Worm (Caenorhabditis elegans): Measurements from ENCODE around the gene F53F4.7.

The F53F4.7 gene

DNA sequence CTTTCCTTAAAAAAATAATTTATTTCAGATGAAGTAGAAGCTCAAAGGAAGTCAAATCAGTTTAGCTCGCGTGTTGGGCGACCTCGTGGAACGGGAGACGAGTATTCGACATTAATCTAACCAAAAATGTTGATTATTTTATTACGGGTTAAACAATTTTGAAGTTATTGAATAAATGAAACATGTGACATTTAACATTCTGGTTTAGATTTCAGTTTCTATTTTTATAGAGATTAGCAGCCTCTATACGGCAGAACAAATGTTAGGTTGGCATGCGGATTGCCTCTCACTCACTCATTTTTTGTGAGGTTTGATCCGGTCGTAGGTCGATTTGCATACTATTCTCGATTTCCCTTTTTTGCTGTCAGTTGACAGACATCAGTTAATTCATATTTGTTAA lies 29.3 kb downstream of the F53F4.7 start, which contains the start of gene F53F4.1:
Gene F53F4.1 (plus strand): TSS at position 301 of the 400 bp plus-strand sequence.
- TF ChIP-seq elt-1 (tag; optimal IDR thresholded peaks at IDR 0.05; ENCODE audit: borderline replicate concordance, insufficient read depth) = no peak
- no peak for TF ChIP-seq ces-1 (GFP tag; optimal IDR thresholded peaks at IDR 0.05)
- TF ChIP-seq nhr-237 (tag; optimal IDR thresholded peaks at IDR 0.05) = no peak
- TF ChIP-seq ceh-83 (GFP tag; optimal IDR thresholded peaks at IDR 0.05) = no peak
- no peak for TF ChIP-seq mls-2 (tag; optimal IDR thresholded peaks at IDR 0.05)
- TF ChIP-seq nhr-2 (tag; optimal IDR thresholded peaks at IDR 0.05) = no peak
- TF ChIP-seq mab-5 (tag; optimal IDR thresholded peaks at IDR 0.05) = no peak
- no peak for TF ChIP-seq tbx-8 (GFP tag; optimal IDR thresholded peaks at IDR 0.05)
- TF ChIP-seq lsy-2 (tag; optimal IDR thresholded peaks at IDR 0.05) = no peak
- TF ChIP-seq unc-120 (tag; optimal IDR thresholded peaks at IDR 0.05; ENCODE audit: poor library complexity, severe bottlenecking) = no peak
- no peak for TF ChIP-seq hlh-1 (tag; optimal IDR thresholded peaks at IDR 0.05)
- TF ChIP-seq nhr-76 (tag; optimal IDR thresholded peaks at IDR 0.05) = no peak
- no peak for TF ChIP-seq cnd-1 (tag; optimal IDR thresholded peaks at IDR 0.05)

DNA sequence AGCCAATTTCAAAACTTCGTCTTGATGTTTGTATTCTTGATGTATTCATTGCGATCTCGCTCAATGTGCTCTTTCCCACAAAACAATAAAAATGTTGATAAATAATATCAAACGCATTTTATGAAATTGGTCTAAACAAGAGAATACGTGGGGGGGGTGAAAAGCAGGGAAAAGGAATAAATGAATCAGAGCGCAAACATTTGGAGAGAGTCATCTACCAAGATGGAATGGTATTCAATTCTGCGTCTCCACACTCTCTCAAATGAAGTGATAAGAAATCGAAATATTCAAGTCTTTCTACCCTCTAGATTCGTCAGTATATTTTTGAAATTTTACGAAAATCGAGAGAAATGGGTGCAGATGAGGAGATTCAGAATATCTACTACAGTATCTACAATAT lies 33.1 kb downstream of the F53F4.7 start, which contains the start of gene C50B8.5:
Gene C50B8.5 (plus strand): TSS at position 273 of the 400 bp plus-strand sequence.
- TF ChIP-seq mab-5 (tag; optimal IDR thresholded peaks at IDR 0.05) (no peak), ztf-11 (tag; optimal IDR thresholded peaks at IDR 0.05) (no peak), flh-1 (GFP tag; optimal IDR thresholded peaks at IDR 0.05) (no peak), nhr-28 (tag; optimal IDR thresholded peaks at IDR 0.05) (no peak), cnd-1 (tag; optimal IDR thresholded peaks at IDR 0.05) (no peak), blmp-1 (tag; optimal IDR thresholded peaks at IDR 0.05) (no peak), mep-1 (tag; optimal IDR thresholded peaks at IDR 0.05) (no peak), ces-1 (GFP tag; optimal IDR thresholded peaks at IDR 0.05) (no peak), unc-62 (GFP tag; optimal IDR thresholded peaks at IDR 0.05) (no peak), nhr-2 (tag; optimal IDR thresholded peaks at IDR 0.05) (no peak), zip-8 (tag; optimal IDR thresholded peaks at IDR 0.05) (no peak), drap-1 (GFP tag; optimal IDR thresholded peaks at IDR 0.05) (no peak), sem-2 (GFP tag; optimal IDR thresholded peaks at IDR 0.05) (no peak), tbx-8 (GFP tag; optimal IDR thresholded peaks at IDR 0.05) (no peak)

DNA sequence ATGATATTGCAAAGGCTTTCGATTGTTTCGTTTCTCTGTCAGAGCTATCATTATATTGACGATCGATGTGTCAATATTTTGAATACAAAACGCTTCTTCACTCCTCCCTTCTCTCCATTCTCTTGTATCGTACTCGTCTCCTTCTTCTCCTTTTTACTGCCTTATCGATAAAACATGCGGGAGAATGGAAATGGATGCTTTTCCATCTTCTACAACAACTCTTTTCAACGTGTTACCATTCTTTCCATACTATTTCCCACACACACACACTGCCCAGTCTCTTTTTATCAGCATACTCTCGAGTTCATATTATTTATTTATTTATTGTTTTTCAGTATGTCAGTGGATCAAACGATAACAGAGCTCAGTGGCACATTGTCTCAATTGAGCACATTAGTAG lies 35.1 kb downstream of the F53F4.7 start, which contains the start of gene C50B8.6:
Gene C50B8.6 (plus strand): TSS at position 336 of the 400 bp plus-strand sequence.
- TF ChIP-seq elt-3 (tag; optimal IDR thresholded peaks at IDR 0.05) = no peak
- TF ChIP-seq hlh-1 (tag; optimal IDR thresholded peaks at IDR 0.05) = no peak
- no peak for TF ChIP-seq bed-3 (GFP tag; optimal IDR thresholded peaks at IDR 0.05)
- no peak for TF ChIP-seq pha-4 (tag; optimal IDR thresholded peaks at IDR 0.05)
- TF ChIP-seq nhr-2 (tag; optimal IDR thresholded peaks at IDR 0.05) = no peak

DNA sequence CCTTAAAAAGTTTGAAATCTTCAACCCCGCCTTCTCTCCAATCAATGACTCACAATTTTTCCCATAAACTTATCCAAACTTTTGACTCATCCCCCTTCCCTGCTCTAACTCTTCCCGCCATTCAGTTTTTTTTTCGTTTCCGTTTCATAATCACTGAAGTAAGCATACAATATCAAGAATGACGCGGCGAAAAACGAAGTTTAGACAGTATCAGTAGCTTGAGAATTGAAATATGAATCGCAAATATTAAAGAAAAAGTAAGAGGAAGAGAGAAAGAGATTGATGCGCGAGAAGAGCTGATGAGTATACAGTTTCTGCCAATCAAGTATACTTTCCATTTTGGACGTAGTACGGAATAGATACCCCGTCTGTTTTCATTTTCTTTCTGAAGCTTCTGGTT lies 36.3 kb downstream of the F53F4.7 start:
- TF ChIP-seq blmp-1 (tag; optimal IDR thresholded peaks at IDR 0.05) (no peak), ceh-39 (tag; optimal IDR thresholded peaks at IDR 0.05) (no peak), tbx-8 (GFP tag; optimal IDR thresholded peaks at IDR 0.05) (no peak), elt-3 (tag; optimal IDR thresholded peaks at IDR 0.05) (no peak), snpc-4 (tag; optimal IDR thresholded peaks at IDR 0.05) (no peak), ztf-11 (tag; optimal IDR thresholded peaks at IDR 0.05) (no peak), nhr-2 (tag; optimal IDR thresholded peaks at IDR 0.05) (no peak), cnd-1 (tag; optimal IDR thresholded peaks at IDR 0.05) (no peak), pha-4 (tag; optimal IDR thresholded peaks at IDR 0.05) (no peak), nhr-237 (tag; optimal IDR thresholded peaks at IDR 0.05) (no peak), nhr-76 (tag; optimal IDR thresholded peaks at IDR 0.05) (no peak), lsy-2 (tag; optimal IDR thresholded peaks at IDR 0.05) (no peak), sptf-1 (tag; optimal IDR thresholded peaks at IDR 0.05) (no peak), flh-1 (GFP tag; optimal IDR thresholded peaks at IDR 0.05) (no peak), nhr-12 (tag; optimal IDR thresholded peaks at IDR 0.05) (no peak)

DNA sequence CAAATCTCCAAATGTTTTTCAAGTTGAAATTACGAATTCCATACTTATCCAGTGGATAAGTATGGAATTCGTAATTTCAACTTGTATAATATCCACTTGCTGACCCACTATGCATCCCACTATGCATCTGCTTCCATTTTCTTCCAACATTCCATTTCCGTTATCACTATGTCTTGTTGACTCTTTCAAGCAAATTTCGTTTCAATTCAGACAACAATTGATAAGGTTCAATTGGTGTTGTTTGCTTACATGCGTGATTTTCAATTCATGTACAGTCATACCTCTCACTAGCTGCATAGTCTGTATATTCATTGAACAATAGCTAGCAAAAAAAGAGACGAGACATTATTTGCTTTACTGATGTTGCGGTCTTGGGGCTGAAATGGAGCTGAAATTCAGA lies 36.9 kb downstream of the F53F4.7 start:
- TF ChIP-seq lin-13 (tag; optimal IDR thresholded peaks at IDR 0.05) = no peak
- no peak for TF ChIP-seq sptf-1 (tag; optimal IDR thresholded peaks at IDR 0.05)
- no peak for TF ChIP-seq lsy-2 (tag; optimal IDR thresholded peaks at IDR 0.05)
- no peak for TF ChIP-seq ceh-39 (tag; optimal IDR thresholded peaks at IDR 0.05)
- no peak for TF ChIP-seq elt-3 (tag; optimal IDR thresholded peaks at IDR 0.05)
- no peak for TF ChIP-seq ztf-11 (tag; optimal IDR thresholded peaks at IDR 0.05)
- TF ChIP-seq cnd-1 (tag; optimal IDR thresholded peaks at IDR 0.05) = no peak
- no peak for TF ChIP-seq unc-62 (GFP tag; optimal IDR thresholded peaks at IDR 0.05)
- no peak for TF ChIP-seq pha-4 (tag; optimal IDR thresholded peaks at IDR 0.05)
- no peak for TF ChIP-seq nhr-12 (tag; optimal IDR thresholded peaks at IDR 0.05)
- no peak for TF ChIP-seq ces-1 (GFP tag; optimal IDR thresholded peaks at IDR 0.05)
- TF ChIP-seq drap-1 (GFP tag; optimal IDR thresholded peaks at IDR 0.05) = no peak
- TF ChIP-seq zip-8 (tag; optimal IDR thresholded peaks at IDR 0.05) = no peak

Data from whole organism, mixed stage, embryonic.